Fruit fly (Drosophila melanogaster) whole organism, wandering third instar larva: ENCODE results near the gene Hip14.
A peak's percentile ranks its signal among the peaks of the same experiment; 100 is the strongest.

Source experiments
- Abd-B ChIP-seq: fragments of >200 bp; optimal IDR thresholded peaks from 2 replicates; lab custom pipeline; 2017; ENCODE audit warnings: missing biosample characterization, missing genetic modification characterization
- CG32264 ChIP-seq: fragments of 200-800 bp; sonication (Bioruptor generic); optimal IDR thresholded peaks from 2 replicates; lab custom pipeline; 2016; ENCODE audit warnings: missing biosample characterization, missing genetic modification characterization
- CG9705 ChIP-seq: fragments of 200-800 bp; sonication (Bioruptor generic); optimal IDR thresholded peaks from 2 replicates; lab custom pipeline; 2018; ENCODE audit warnings: missing biosample characterization, mild to moderate bottlenecking, missing genetic modification characterization
- CrebA ChIP-seq: fragments of 200-800 bp; sonication (Bioruptor generic); optimal IDR thresholded peaks from 2 replicates; lab custom pipeline; 2016; ENCODE audit warnings: missing biosample characterization, mild to moderate bottlenecking, missing genetic modification characterization, borderline replicate concordance
- Dfd ChIP-seq: fragments of >200 bp; optimal IDR thresholded peaks from 2 replicates; lab custom pipeline; 2017; ENCODE audit warnings: missing biosample characterization, missing genetic modification characterization
- Dif ChIP-seq: fragments of 200-275, 200-300 bp; sonication (Bioruptor generic); optimal IDR thresholded peaks from 2 replicates; lab custom pipeline; 2018; ENCODE audit warnings: missing biosample characterization, missing genetic modification characterization; ENCODE audit not compliant: partially characterized antibody
- GATAd ChIP-seq: sonication (Bioruptor generic); optimal IDR thresholded peaks from 2 replicates; lab custom pipeline; 2016; ENCODE audit warnings: missing biosample characterization, missing genetic modification characterization
- HLH106 ChIP-seq: fragments of 200-800 bp; optimal IDR thresholded peaks from 3 replicates; lab custom pipeline; 2019; ENCODE audit warnings: missing biosample characterization, mild to moderate bottlenecking, missing genetic modification characterization, moderate library complexity
- Hnf4 ChIP-seq: fragments of 200-800 bp; sonication (Bioruptor generic); optimal IDR thresholded peaks from 2 replicates; lab custom pipeline; 2016; ENCODE audit warnings: missing biosample characterization, mild to moderate bottlenecking, missing genetic modification characterization
- Hr78 ChIP-seq: fragments of >200 bp; optimal IDR thresholded peaks from 2 replicates; lab custom pipeline; 2017; ENCODE audit warnings: missing biosample characterization, missing genetic modification characterization
- Hr83 ChIP-seq: fragments of 200-300 bp; sonication (Bioruptor generic); optimal IDR thresholded peaks from 2 replicates; lab custom pipeline; 2016; ENCODE audit warnings: missing biosample characterization, mild to moderate bottlenecking, missing genetic modification characterization, moderate library complexity; ENCODE audit not compliant: poor library complexity, severe bottlenecking
- Jra ChIP-seq: sonication (Bioruptor generic); optimal IDR thresholded peaks from 2 replicates; lab custom pipeline; 2016; ENCODE audit warnings: missing biosample characterization, missing genetic modification characterization
- Mio ChIP-seq: sonication (Bioruptor generic); optimal IDR thresholded peaks from 2 replicates; lab custom pipeline; 2016; ENCODE audit warnings: missing biosample characterization, missing genetic modification characterization
- Myc ChIP-seq: fragments of >200 bp; optimal IDR thresholded peaks from 2 replicates; lab custom pipeline; 2017
- N ChIP-seq: fragments of >200 bp; optimal IDR thresholded peaks from 2 replicates; lab custom pipeline; 2018; ENCODE audit warnings: missing biosample characterization, missing external identifiers, missing genetic modification characterization
- OdsH ChIP-seq: fragments of 200-800 bp; sonication (Bioruptor generic); optimal IDR thresholded peaks from 2 replicates; lab custom pipeline; 2016; ENCODE audit warnings: missing biosample characterization, mild to moderate bottlenecking, missing genetic modification characterization
- Rel ChIP-seq, 2 experiments: fragments of 200-800 bp; sonication (Bioruptor generic) in 1 of 2; optimal IDR thresholded peaks; 2 replicates in 1 of 2; 3 replicates in 1 of 2; lab custom pipeline; 2016 to 2019; ENCODE audit warnings: mild to moderate bottlenecking in 2 of 2, missing biosample characterization in 2 of 2, missing genetic modification characterization in 2 of 2, moderate library complexity in 1 of 2
- Sp1 ChIP-seq: fragments of 200-800 bp; sonication (Bioruptor generic); optimal IDR thresholded peaks from 3 replicates; lab custom pipeline; 2019; ENCODE audit warnings: missing biosample characterization, mild to moderate bottlenecking, missing genetic modification characterization, moderate library complexity
- Vsx2 ChIP-seq: fragments of 200-300, 225-300 bp; sonication (Bioruptor generic); optimal IDR thresholded peaks from 2 replicates; lab custom pipeline; 2018; ENCODE audit warnings: missing biosample characterization, missing genetic modification characterization; ENCODE audit not compliant: partially characterized antibody
- br ChIP-seq: fragments of 200-800 bp; sonication (Bioruptor generic); optimal IDR thresholded peaks from 2 replicates; lab custom pipeline; 2016; ENCODE audit warnings: missing biosample characterization, missing genetic modification characterization
- brk ChIP-seq: fragments of 200-800 bp; sonication (Bioruptor generic); optimal IDR thresholded peaks from 2 replicates; lab custom pipeline; 2016; ENCODE audit warnings: missing biosample characterization, mild to moderate bottlenecking, missing genetic modification characterization
- dl ChIP-seq, 2 experiments: fragments of 175-275, 200-275 bp in 1 of 2; fragments of 200-275 bp in 1 of 2; sonication (Bioruptor generic); optimal IDR thresholded peaks; lab custom pipeline; 2018; ENCODE audit warnings: mild to moderate bottlenecking in 2 of 2, missing biosample characterization in 2 of 2, missing genetic modification characterization in 2 of 2, moderate library complexity in 2 of 2; ENCODE audit not compliant: partially characterized antibody in 2 of 2, insufficient read depth in 1 of 2
- dmrt93B ChIP-seq: fragments of 200-800 bp; sonication (Bioruptor generic); optimal IDR thresholded peaks from 2 replicates; lab custom pipeline; 2018; ENCODE audit warnings: missing biosample characterization, mild to moderate bottlenecking, missing genetic modification characterization
- dsf ChIP-seq: sonication (Bioruptor generic); optimal IDR thresholded peaks from 2 replicates; lab custom pipeline; 2016; ENCODE audit warnings: missing biosample characterization, missing genetic modification characterization, borderline replicate concordance
- ey ChIP-seq: fragments of 200-800 bp; sonication (Bioruptor generic); optimal IDR thresholded peaks from 2 replicates; lab custom pipeline; 2016; ENCODE audit warnings: missing biosample characterization, missing genetic modification characterization
- foxo ChIP-seq, 2 experiments: fragments of 200-800 bp; sonication (Bioruptor generic); optimal IDR thresholded peaks; 2 replicates in 1 of 2; 3 replicates in 1 of 2; lab custom pipeline; 2016 to 2017; ENCODE audit warnings: missing biosample characterization in 2 of 2, missing genetic modification characterization in 2 of 2
- fru ChIP-seq: fragments of 200-800 bp; sonication (Bioruptor generic); optimal IDR thresholded peaks from 3 replicates; lab custom pipeline; 2016; ENCODE audit warnings: missing biosample characterization, mild to moderate bottlenecking, missing genetic modification characterization
- h ChIP-seq: fragments of 200-800 bp; sonication (Bioruptor generic); optimal IDR thresholded peaks from 3 replicates; lab custom pipeline; 2016; ENCODE audit warnings: missing biosample characterization, mild to moderate bottlenecking, missing genetic modification characterization
- jim ChIP-seq: fragments of 175-275, 200-325 bp; sonication (Bioruptor generic); optimal IDR thresholded peaks from 2 replicates; lab custom pipeline; 2016; ENCODE audit warnings: missing biosample characterization, mild to moderate bottlenecking, missing genetic modification characterization
- lola ChIP-seq: fragments of >200 bp; optimal IDR thresholded peaks from 2 replicates; lab custom pipeline; 2017; ENCODE audit warnings: missing biosample characterization, missing genetic modification characterization
- pan ChIP-seq: fragments of >200 bp; optimal IDR thresholded peaks from 2 replicates; lab custom pipeline; 2017
- psq ChIP-seq: fragments of 200-800 bp; sonication (Bioruptor generic); optimal IDR thresholded peaks from 3 replicates; lab custom pipeline; 2017; ENCODE audit warnings: missing biosample characterization, mild to moderate bottlenecking, missing genetic modification characterization, moderate library complexity
- rgr ChIP-seq: fragments of 200-800 bp; sonication (Bioruptor generic); optimal IDR thresholded peaks from 3 replicates; lab custom pipeline; 2016; ENCODE audit warnings: missing biosample characterization, mild to moderate bottlenecking, missing genetic modification characterization
- sage ChIP-seq: fragments of 200-800 bp; sonication (Bioruptor generic); optimal IDR thresholded peaks from 2 replicates; lab custom pipeline; 2016; ENCODE audit warnings: missing biosample characterization, mild to moderate bottlenecking, missing genetic modification characterization
- sv ChIP-seq: fragments of 200-800 bp; sonication (Bioruptor generic); optimal IDR thresholded peaks from 3 replicates; lab custom pipeline; 2016; ENCODE audit warnings: missing biosample characterization, missing genetic modification characterization
- tai ChIP-seq: sonication (Bioruptor generic); optimal IDR thresholded peaks from 2 replicates; lab custom pipeline; 2016; ENCODE audit warnings: missing biosample characterization, missing genetic modification characterization
- usp ChIP-seq: fragments of >200 bp; optimal IDR thresholded peaks from 2 replicates; lab custom pipeline; 2017; ENCODE audit warnings: missing biosample characterization, missing genetic modification characterization
- woc ChIP-seq: sonication (Bioruptor generic); optimal IDR thresholded peaks from 2 replicates; lab custom pipeline; 2016; ENCODE audit warnings: missing biosample characterization, mild to moderate bottlenecking, missing genetic modification characterization

The Hip14 gene

DNA sequence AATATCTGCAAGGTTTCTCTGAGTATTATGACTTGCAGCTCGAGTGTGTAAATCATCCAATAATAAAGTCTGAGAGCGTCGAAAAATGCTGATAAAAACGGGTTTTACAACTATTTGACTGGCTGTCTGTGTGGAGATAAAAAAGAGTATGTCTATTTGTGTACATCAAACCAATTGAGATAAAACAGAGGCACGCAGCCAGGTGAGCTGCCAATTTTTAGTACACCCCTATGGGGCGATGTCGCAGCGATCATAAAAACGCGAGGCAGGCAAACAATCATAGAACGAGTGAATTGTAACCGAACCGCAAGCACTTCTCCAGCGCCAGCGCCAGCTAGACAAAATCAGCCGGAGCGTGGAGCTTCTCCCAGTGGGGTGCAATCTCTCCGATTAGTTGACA lies 8.1 kb upstream of the Hip14 start, which contains the start of gene CG17027:
CG17027 (plus strand) TSS at position 189 of the 400 bp plus-strand sequence.
- TF ChIP-seq CG32264 (no peak), tai (GFP tag; lab: Kevin White, UChicago) (no peak), Mio (GFP tag; lab: Kevin White, UChicago) (no peak), h (GFP tag; lab: Kevin White, UChicago) (no peak), fru (GFP tag; lab: Kevin White, UChicago) (no peak), sv (GFP tag; lab: Kevin White, UChicago) (no peak), Vsx2 (GFP tag; lab: Kevin White, UChicago) (no peak), br (no peak), Hr78 (GFP tag; lab: Kevin White, UChicago) (no peak), CrebA (GFP tag; lab: Kevin White, UChicago) (no peak), N (GFP tag; lab: Kevin White, UChicago) (no peak), foxo (GFP tag; optimal IDR thresholded peaks at IDR 0.05; lab: Kevin White, UChicago) (no peak), jim (GFP tag; lab: Kevin White, UChicago) (no peak), sage (no peak), Sp1 (GFP tag; lab: Kevin White, UChicago) (no peak)

- no peak for TF ChIP-seq dl (GFP tag; optimal IDR thresholded peaks at IDR 0.05; lab: Kevin White, UChicago; ENCODE audit: insufficient read depth in 1 of 2, partially characterized antibody in 2 of 2)
- TF ChIP-seq Rel (GFP tag; optimal IDR thresholded peaks at IDR 0.05; lab: Kevin White, UChicago), result no peak
- TF ChIP-seq Rel (tag; optimal IDR thresholded peaks at IDR 0.05; lab: Kevin White, UChicago), result peak; percentile 62
- TF ChIP-seq, all 38 proteins: peak for 1
Observed at dm6 chr3L:15981403-15981802, 6.6 kb upstream of the Hip14 start.

DNA sequence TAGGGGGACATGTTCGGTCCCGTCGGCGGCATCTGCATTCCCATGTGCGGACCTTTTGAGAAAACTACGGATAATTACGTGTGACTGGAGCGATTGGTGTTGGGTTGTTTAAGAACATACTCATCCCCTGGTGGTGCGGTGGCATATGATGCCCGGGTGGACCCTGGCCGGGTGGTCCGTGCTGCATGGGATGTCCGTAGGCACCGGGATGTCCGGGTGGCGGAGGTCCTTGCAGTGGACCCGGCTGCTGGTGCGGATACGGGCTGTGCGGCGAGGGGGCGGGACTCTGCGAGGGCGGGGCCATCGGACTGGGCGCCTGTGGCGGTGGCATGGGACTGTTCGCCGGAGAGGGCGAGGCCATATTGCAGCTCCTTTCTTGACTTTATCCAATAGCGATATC lies 5.9 kb upstream of the Hip14 start:
- no peak for TF ChIP-seq fru (GFP tag; lab: Kevin White, UChicago)
- TF ChIP-seq dl (GFP tag; optimal IDR thresholded peaks at IDR 0.05; lab: Kevin White, UChicago; ENCODE audit: insufficient read depth in 1 of 2, partially characterized antibody in 2 of 2), result no peak
- no peak for TF ChIP-seq h (GFP tag; lab: Kevin White, UChicago)
- peak; percentile 80 for TF ChIP-seq Dfd

- TF ChIP-seq OdsH (peak; percentile 97), jim (GFP tag; lab: Kevin White, UChicago) (peak; percentile 26), fru (GFP tag; lab: Kevin White, UChicago) (peak; percentile 90), dl (GFP tag; optimal IDR thresholded peaks at IDR 0.05; lab: Kevin White, UChicago; ENCODE audit: insufficient read depth in 1 of 2, partially characterized antibody in 2 of 2) (no peak), rgr (peak; percentile 99), br (peak; percentile 92), pan (lab: Kevin White, UChicago) (no peak), dmrt93B (GFP tag; lab: Kevin White, UChicago) (peak; percentile 98), brk (GFP tag; lab: Kevin White, UChicago) (no peak), CrebA (GFP tag; lab: Kevin White, UChicago) (no peak), Hr83 (peak; percentile 75), woc (peak; percentile 92), dsf (peak; percentile 89), N (GFP tag; lab: Kevin White, UChicago) (no peak), GATAd (GFP tag; lab: Kevin White, UChicago) (peak; percentile 86), tai (GFP tag; lab: Kevin White, UChicago) (no peak), HLH106 (tag; lab: Kevin White, UChicago) (peak; percentile 100), usp (no peak), Mio (GFP tag; lab: Kevin White, UChicago) (peak; percentile 81), psq (GFP tag; lab: Kevin White, UChicago) (peak; percentile 96), lola (no peak), sv (GFP tag; lab: Kevin White, UChicago) (peak; percentile 97), h (GFP tag; lab: Kevin White, UChicago) (peak; percentile 98), Abd-B (no peak), Rel (GFP tag; optimal IDR thresholded peaks at IDR 0.05; lab: Kevin White, UChicago) (peak; percentile 95), Rel (tag; optimal IDR thresholded peaks at IDR 0.05; lab: Kevin White, UChicago) (peak; percentile 96), foxo (GFP tag; optimal IDR thresholded peaks at IDR 0.05; lab: Kevin White, UChicago) (peak; percentile 58 to 98), Myc (no peak), Vsx2 (GFP tag; lab: Kevin White, UChicago) (no peak), Hnf4 (peak; percentile 94), Dif (GFP tag; lab: Kevin White, UChicago) (no peak), Dfd (no peak), ey (GFP tag; lab: Kevin White, UChicago) (peak; percentile 94), CG32264 (peak; percentile 87), Sp1 (GFP tag; lab: Kevin White, UChicago) (peak; percentile 99), sage (peak; percentile 97), Jra (GFP tag; lab: Kevin White, UChicago) (peak; percentile 76), Hr78 (GFP tag; lab: Kevin White, UChicago) (no peak), CG9705 (GFP tag; lab: Kevin White, UChicago) (peak; percentile 99)
Observed at dm6 chr3L:15982783-15983432, 5.1 kb upstream of the Hip14 start, which contains the start of the genes brm and Arl1. Gene brm (minus strand): TSS chr3L:15982869. Gene Arl1 (plus strand): TSS chr3L:15983135.
